Fruit fly (Drosophila melanogaster) whole organism, wandering third instar larva: ENCODE data around the gene brwl.

Experiments used
- CG32264 ChIP-seq: fragments of 200-800 bp; sonication (Bioruptor generic); optimal IDR thresholded peaks from 2 replicates; lab custom pipeline; 2016; ENCODE audit warnings: missing biosample characterization, missing genetic modification characterization
- CG9705 ChIP-seq: fragments of 200-800 bp; sonication (Bioruptor generic); optimal IDR thresholded peaks from 2 replicates; lab custom pipeline; 2018; ENCODE audit warnings: missing biosample characterization, mild to moderate bottlenecking, missing genetic modification characterization
- CrebA ChIP-seq: fragments of 200-800 bp; sonication (Bioruptor generic); optimal IDR thresholded peaks from 2 replicates; lab custom pipeline; 2016; ENCODE audit warnings: missing biosample characterization, mild to moderate bottlenecking, missing genetic modification characterization, borderline replicate concordance
- Dfd ChIP-seq: fragments of >200 bp; optimal IDR thresholded peaks from 2 replicates; lab custom pipeline; 2017; ENCODE audit warnings: missing biosample characterization, missing genetic modification characterization
- Dif ChIP-seq: fragments of 200-275, 200-300 bp; sonication (Bioruptor generic); optimal IDR thresholded peaks from 2 replicates; lab custom pipeline; 2018; ENCODE audit warnings: missing biosample characterization, missing genetic modification characterization; ENCODE audit not compliant: partially characterized antibody
- GATAd ChIP-seq: sonication (Bioruptor generic); optimal IDR thresholded peaks from 2 replicates; lab custom pipeline; 2016; ENCODE audit warnings: missing biosample characterization, missing genetic modification characterization
- HLH106 ChIP-seq: fragments of 200-800 bp; optimal IDR thresholded peaks from 3 replicates; lab custom pipeline; 2019; ENCODE audit warnings: missing biosample characterization, mild to moderate bottlenecking, missing genetic modification characterization, moderate library complexity
- Hnf4 ChIP-seq: fragments of 200-800 bp; sonication (Bioruptor generic); optimal IDR thresholded peaks from 2 replicates; lab custom pipeline; 2016; ENCODE audit warnings: missing biosample characterization, mild to moderate bottlenecking, missing genetic modification characterization
- Hr78 ChIP-seq: fragments of >200 bp; optimal IDR thresholded peaks from 2 replicates; lab custom pipeline; 2017; ENCODE audit warnings: missing biosample characterization, missing genetic modification characterization
- Hr83 ChIP-seq: fragments of 200-300 bp; sonication (Bioruptor generic); optimal IDR thresholded peaks from 2 replicates; lab custom pipeline; 2016; ENCODE audit warnings: missing biosample characterization, mild to moderate bottlenecking, missing genetic modification characterization, moderate library complexity; ENCODE audit not compliant: poor library complexity, severe bottlenecking
- Jra ChIP-seq: sonication (Bioruptor generic); optimal IDR thresholded peaks from 2 replicates; lab custom pipeline; 2016; ENCODE audit warnings: missing biosample characterization, missing genetic modification characterization
- Mio ChIP-seq: sonication (Bioruptor generic); optimal IDR thresholded peaks from 2 replicates; lab custom pipeline; 2016; ENCODE audit warnings: missing biosample characterization, missing genetic modification characterization
- Myc ChIP-seq: fragments of >200 bp; optimal IDR thresholded peaks from 2 replicates; lab custom pipeline; 2017
- N ChIP-seq: fragments of >200 bp; optimal IDR thresholded peaks from 2 replicates; lab custom pipeline; 2018; ENCODE audit warnings: missing biosample characterization, missing external identifiers, missing genetic modification characterization
- OdsH ChIP-seq: fragments of 200-800 bp; sonication (Bioruptor generic); optimal IDR thresholded peaks from 2 replicates; lab custom pipeline; 2016; ENCODE audit warnings: missing biosample characterization, mild to moderate bottlenecking, missing genetic modification characterization
- Rel ChIP-seq, 2 experiments: fragments of 200-800 bp; sonication (Bioruptor generic) in 1 of 2; optimal IDR thresholded peaks; 2 replicates in 1 of 2; 3 replicates in 1 of 2; lab custom pipeline; 2016 to 2019; ENCODE audit warnings: mild to moderate bottlenecking in 2 of 2, missing biosample characterization in 2 of 2, missing genetic modification characterization in 2 of 2, moderate library complexity in 1 of 2
- Sp1 ChIP-seq: fragments of 200-800 bp; sonication (Bioruptor generic); optimal IDR thresholded peaks from 3 replicates; lab custom pipeline; 2019; ENCODE audit warnings: missing biosample characterization, mild to moderate bottlenecking, missing genetic modification characterization, moderate library complexity
- Vsx2 ChIP-seq: fragments of 200-300, 225-300 bp; sonication (Bioruptor generic); optimal IDR thresholded peaks from 2 replicates; lab custom pipeline; 2018; ENCODE audit warnings: missing biosample characterization, missing genetic modification characterization; ENCODE audit not compliant: partially characterized antibody
- br ChIP-seq: fragments of 200-800 bp; sonication (Bioruptor generic); optimal IDR thresholded peaks from 2 replicates; lab custom pipeline; 2016; ENCODE audit warnings: missing biosample characterization, missing genetic modification characterization
- brk ChIP-seq: fragments of 200-800 bp; sonication (Bioruptor generic); optimal IDR thresholded peaks from 2 replicates; lab custom pipeline; 2016; ENCODE audit warnings: missing biosample characterization, mild to moderate bottlenecking, missing genetic modification characterization
- dl ChIP-seq, 2 experiments: fragments of 175-275, 200-275 bp in 1 of 2; fragments of 200-275 bp in 1 of 2; sonication (Bioruptor generic); optimal IDR thresholded peaks; lab custom pipeline; 2018; ENCODE audit warnings: mild to moderate bottlenecking in 2 of 2, missing biosample characterization in 2 of 2, missing genetic modification characterization in 2 of 2, moderate library complexity in 2 of 2; ENCODE audit not compliant: partially characterized antibody in 2 of 2, insufficient read depth in 1 of 2
- dmrt93B ChIP-seq: fragments of 200-800 bp; sonication (Bioruptor generic); optimal IDR thresholded peaks from 2 replicates; lab custom pipeline; 2018; ENCODE audit warnings: missing biosample characterization, mild to moderate bottlenecking, missing genetic modification characterization
- dsf ChIP-seq: sonication (Bioruptor generic); optimal IDR thresholded peaks from 2 replicates; lab custom pipeline; 2016; ENCODE audit warnings: missing biosample characterization, missing genetic modification characterization, borderline replicate concordance
- foxo ChIP-seq, 2 experiments: fragments of 200-800 bp; sonication (Bioruptor generic); optimal IDR thresholded peaks; 2 replicates in 1 of 2; 3 replicates in 1 of 2; lab custom pipeline; 2016 to 2017; ENCODE audit warnings: missing biosample characterization in 2 of 2, missing genetic modification characterization in 2 of 2
- fru ChIP-seq: fragments of 200-800 bp; sonication (Bioruptor generic); optimal IDR thresholded peaks from 3 replicates; lab custom pipeline; 2016; ENCODE audit warnings: missing biosample characterization, mild to moderate bottlenecking, missing genetic modification characterization
- h ChIP-seq: fragments of 200-800 bp; sonication (Bioruptor generic); optimal IDR thresholded peaks from 3 replicates; lab custom pipeline; 2016; ENCODE audit warnings: missing biosample characterization, mild to moderate bottlenecking, missing genetic modification characterization
- jim ChIP-seq: fragments of 175-275, 200-325 bp; sonication (Bioruptor generic); optimal IDR thresholded peaks from 2 replicates; lab custom pipeline; 2016; ENCODE audit warnings: missing biosample characterization, mild to moderate bottlenecking, missing genetic modification characterization
- lola ChIP-seq: fragments of >200 bp; optimal IDR thresholded peaks from 2 replicates; lab custom pipeline; 2017; ENCODE audit warnings: missing biosample characterization, missing genetic modification characterization
- pan ChIP-seq: fragments of >200 bp; optimal IDR thresholded peaks from 2 replicates; lab custom pipeline; 2017
- psq ChIP-seq: fragments of 200-800 bp; sonication (Bioruptor generic); optimal IDR thresholded peaks from 3 replicates; lab custom pipeline; 2017; ENCODE audit warnings: missing biosample characterization, mild to moderate bottlenecking, missing genetic modification characterization, moderate library complexity
- rgr ChIP-seq: fragments of 200-800 bp; sonication (Bioruptor generic); optimal IDR thresholded peaks from 3 replicates; lab custom pipeline; 2016; ENCODE audit warnings: missing biosample characterization, mild to moderate bottlenecking, missing genetic modification characterization
- sage ChIP-seq: fragments of 200-800 bp; sonication (Bioruptor generic); optimal IDR thresholded peaks from 2 replicates; lab custom pipeline; 2016; ENCODE audit warnings: missing biosample characterization, mild to moderate bottlenecking, missing genetic modification characterization
- sv ChIP-seq: fragments of 200-800 bp; sonication (Bioruptor generic); optimal IDR thresholded peaks from 3 replicates; lab custom pipeline; 2016; ENCODE audit warnings: missing biosample characterization, missing genetic modification characterization
- tai ChIP-seq: sonication (Bioruptor generic); optimal IDR thresholded peaks from 2 replicates; lab custom pipeline; 2016; ENCODE audit warnings: missing biosample characterization, missing genetic modification characterization
- usp ChIP-seq: fragments of >200 bp; optimal IDR thresholded peaks from 2 replicates; lab custom pipeline; 2017; ENCODE audit warnings: missing biosample characterization, missing genetic modification characterization
- woc ChIP-seq: sonication (Bioruptor generic); optimal IDR thresholded peaks from 2 replicates; lab custom pipeline; 2016; ENCODE audit warnings: missing biosample characterization, mild to moderate bottlenecking, missing genetic modification characterization

Gene brwl

DNA sequence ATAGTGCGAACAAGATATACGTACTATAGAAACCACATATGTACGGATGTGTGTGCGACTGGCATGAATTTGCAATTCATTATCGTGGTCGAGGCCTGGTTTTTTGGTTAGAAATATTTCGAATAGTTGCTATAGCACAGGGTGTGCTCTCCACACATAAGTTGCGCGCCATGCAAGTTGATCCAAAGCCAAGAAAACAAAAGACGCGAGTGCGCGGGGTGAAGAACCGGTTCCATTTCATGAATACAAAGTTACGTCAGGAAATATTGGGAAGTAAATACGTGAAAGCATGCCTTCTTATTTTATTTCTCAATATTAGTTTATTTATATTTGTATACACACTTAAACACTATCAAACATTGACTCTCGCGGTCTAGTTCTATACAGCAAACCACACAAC, 45.2 kb downstream of the brwl start:
- TF ChIP-seq Hr78 (GFP tag; lab: Kevin White, UChicago), result no peak
- TF ChIP-seq tai, result no peak
- TF ChIP-seq psq (GFP tag; lab: Kevin White, UChicago), result no peak
- TF ChIP-seq HLH106, result no peak
- no peak for TF ChIP-seq brk
- no peak for TF ChIP-seq dmrt93B (GFP tag; lab: Kevin White, UChicago)
- TF ChIP-seq dsf (GFP tag; lab: Kevin White, UChicago), result no peak
- no peak for TF ChIP-seq jim (GFP tag; lab: Kevin White, UChicago)
- no peak for TF ChIP-seq Vsx2

DNA sequence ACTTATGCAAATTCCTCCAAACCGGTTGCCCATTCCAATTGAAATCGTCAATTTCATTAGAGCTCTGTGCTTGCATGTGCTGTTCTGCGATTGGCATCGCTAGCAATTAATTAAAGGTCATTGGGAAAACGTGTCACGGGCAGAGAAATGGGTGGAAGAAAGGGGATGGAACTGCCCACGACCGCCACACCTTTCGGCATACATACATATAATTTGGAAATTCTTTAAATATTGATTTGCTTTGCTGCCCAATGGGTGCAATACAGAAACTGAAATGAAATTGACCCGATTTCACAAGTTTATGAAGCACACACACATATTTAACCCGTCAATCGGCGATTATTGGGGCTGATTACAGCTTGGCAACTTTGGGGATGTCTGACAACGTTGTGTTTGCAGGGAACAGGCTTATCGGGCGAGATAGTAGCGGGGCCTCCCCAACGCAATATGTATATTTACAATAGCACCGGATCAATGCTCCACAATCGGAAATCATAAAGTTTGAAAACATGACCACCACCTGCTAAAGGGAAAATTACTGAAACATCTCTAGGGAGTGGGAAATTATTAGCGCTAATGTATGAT, 46.1 kb downstream of the brwl start:
- no peak for TF ChIP-seq rgr (GFP tag; lab: Kevin White, UChicago)
- no peak for TF ChIP-seq Rel (GFP tag; optimal IDR thresholded peaks at IDR 0.05; lab: Kevin White, UChicago)
- TF ChIP-seq Rel (tag; optimal IDR thresholded peaks at IDR 0.05; lab: Kevin White, UChicago), result peak; percentile 99

DNA sequence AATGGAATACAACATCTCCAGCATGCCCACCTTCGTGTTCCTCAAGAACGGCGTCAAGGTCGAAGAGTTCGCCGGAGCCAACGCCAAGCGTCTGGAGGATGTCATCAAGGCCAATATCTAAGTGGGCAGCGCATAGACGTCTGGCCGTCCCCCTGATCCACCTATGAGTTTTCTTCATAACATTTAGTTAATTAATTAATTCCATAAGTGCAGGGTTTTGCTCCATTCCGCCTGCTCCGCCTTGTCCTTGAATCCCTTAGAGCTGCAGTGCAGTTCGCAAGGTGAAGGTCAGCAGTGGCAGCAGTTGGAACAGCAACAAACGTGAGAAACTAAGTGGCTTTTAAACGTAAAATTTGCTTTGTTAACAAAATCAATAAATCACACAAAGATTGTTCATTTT, 46.9 kb downstream of the brwl start:
- TF ChIP-seq dl (GFP tag; optimal IDR thresholded peaks at IDR 0.05; lab: Kevin White, UChicago; ENCODE audit: insufficient read depth in 1 of 2, partially characterized antibody in 2 of 2) (no peak), rgr (GFP tag; lab: Kevin White, UChicago) (no peak), jim (GFP tag; lab: Kevin White, UChicago) (no peak), usp (GFP tag; lab: Kevin White, UChicago) (no peak), Dif (GFP tag; lab: Kevin White, UChicago) (no peak), dmrt93B (GFP tag; lab: Kevin White, UChicago) (no peak), Hnf4 (no peak), brk (no peak), OdsH (GFP tag; lab: Kevin White, UChicago) (no peak), woc (GFP tag; lab: Kevin White, UChicago) (no peak), Sp1 (GFP tag; lab: Kevin White, UChicago) (no peak), h (GFP tag; lab: Kevin White, UChicago) (no peak), pan (lab: Kevin White, UChicago) (no peak), N (GFP tag; lab: Kevin White, UChicago) (no peak), Hr78 (GFP tag; lab: Kevin White, UChicago) (no peak), br (GFP tag; lab: Kevin White, UChicago) (no peak), Jra (GFP tag; lab: Kevin White, UChicago) (no peak), sv (no peak)

- TF ChIP-seq N (GFP tag; lab: Kevin White, UChicago) (no peak), Rel (GFP tag; optimal IDR thresholded peaks at IDR 0.05; lab: Kevin White, UChicago) (no peak), Rel (tag; optimal IDR thresholded peaks at IDR 0.05; lab: Kevin White, UChicago) (peak; percentile 63), CG32264 (GFP tag; lab: Kevin White, UChicago) (no peak), GATAd (GFP tag; lab: Kevin White, UChicago) (no peak)
Measured at dm6 chr2L:9615983-9616519, 47.4 kb downstream of the brwl start, which contains the start of gene GlcAT-S. Gene GlcAT-S, plus strand, starts transcription at chr2L:9616469.

DNA sequence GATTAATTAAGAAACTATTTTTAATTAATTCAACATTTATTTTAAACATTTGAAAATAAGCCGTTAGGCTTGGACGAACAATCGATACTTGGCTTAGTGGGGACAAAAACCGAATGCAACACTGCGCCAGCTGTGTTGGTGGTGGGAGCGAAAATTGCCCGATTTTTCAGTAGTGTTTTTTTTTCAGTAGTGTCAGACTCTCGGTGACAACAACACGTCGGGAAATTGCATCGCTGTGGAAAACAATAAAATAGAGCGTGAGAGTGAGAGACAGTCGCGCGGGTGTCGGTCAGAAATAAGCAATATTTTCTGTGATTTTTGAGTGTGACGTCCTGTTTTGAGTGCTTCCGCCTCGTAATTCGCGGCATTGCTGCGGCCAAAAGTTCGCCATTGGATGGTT, 48.0 kb downstream of the brwl start:
- no peak for TF ChIP-seq HLH106
- TF ChIP-seq sage (GFP tag; lab: Kevin White, UChicago), result no peak
- TF ChIP-seq Hr78 (GFP tag; lab: Kevin White, UChicago), result no peak
- no peak for TF ChIP-seq dl (GFP tag; optimal IDR thresholded peaks at IDR 0.05; lab: Kevin White, UChicago; ENCODE audit: insufficient read depth in 1 of 2, partially characterized antibody in 2 of 2)
- no peak for TF ChIP-seq dsf (GFP tag; lab: Kevin White, UChicago)
- no peak for TF ChIP-seq CG9705
- peak in 1 of 2 experiments; percentile 26 for TF ChIP-seq foxo (GFP tag; optimal IDR thresholded peaks at IDR 0.05; lab: Kevin White, UChicago)
- TF ChIP-seq GATAd (GFP tag; lab: Kevin White, UChicago), result no peak
- no peak for TF ChIP-seq CrebA (GFP tag; lab: Kevin White, UChicago)
- no peak for TF ChIP-seq brk
- TF ChIP-seq Dif (GFP tag; lab: Kevin White, UChicago), result peak; percentile 42
- TF ChIP-seq Vsx2, result peak; percentile 60
- TF ChIP-seq OdsH (GFP tag; lab: Kevin White, UChicago), result peak; percentile 8
- TF ChIP-seq Sp1 (GFP tag; lab: Kevin White, UChicago), result peak; percentile 26
- TF ChIP-seq CG32264 (GFP tag; lab: Kevin White, UChicago), result no peak
- TF ChIP-seq Rel (GFP tag; optimal IDR thresholded peaks at IDR 0.05; lab: Kevin White, UChicago), result no peak
- peak; percentile 41 for TF ChIP-seq Rel (tag; optimal IDR thresholded peaks at IDR 0.05; lab: Kevin White, UChicago)
- peak; percentile 62 for TF ChIP-seq rgr (GFP tag; lab: Kevin White, UChicago)
- TF ChIP-seq Myc, result no peak
- no peak for TF ChIP-seq N (GFP tag; lab: Kevin White, UChicago)
- TF ChIP-seq psq (GFP tag; lab: Kevin White, UChicago), result no peak
- TF ChIP-seq Jra (GFP tag; lab: Kevin White, UChicago), result peak; percentile 76
- peak; percentile 69 for TF ChIP-seq Hnf4
- TF ChIP-seq Dfd (GFP tag; lab: Kevin White, UChicago), result no peak
- no peak for TF ChIP-seq dmrt93B (GFP tag; lab: Kevin White, UChicago)
- no peak for TF ChIP-seq lola (GFP tag; lab: Kevin White, UChicago)
- no peak for TF ChIP-seq usp (GFP tag; lab: Kevin White, UChicago)
- no peak for TF ChIP-seq Mio (GFP tag; lab: Kevin White, UChicago)
- no peak for TF ChIP-seq tai
- TF ChIP-seq Hr83 (GFP tag; lab: Kevin White, UChicago), result peak; percentile 76
- peak; percentile 38 for TF ChIP-seq fru (GFP tag; lab: Kevin White, UChicago)
